Fruit fly (Drosophila melanogaster): Measurements from ENCODE around the gene CG14983.

Gene CG14983

DNA sequence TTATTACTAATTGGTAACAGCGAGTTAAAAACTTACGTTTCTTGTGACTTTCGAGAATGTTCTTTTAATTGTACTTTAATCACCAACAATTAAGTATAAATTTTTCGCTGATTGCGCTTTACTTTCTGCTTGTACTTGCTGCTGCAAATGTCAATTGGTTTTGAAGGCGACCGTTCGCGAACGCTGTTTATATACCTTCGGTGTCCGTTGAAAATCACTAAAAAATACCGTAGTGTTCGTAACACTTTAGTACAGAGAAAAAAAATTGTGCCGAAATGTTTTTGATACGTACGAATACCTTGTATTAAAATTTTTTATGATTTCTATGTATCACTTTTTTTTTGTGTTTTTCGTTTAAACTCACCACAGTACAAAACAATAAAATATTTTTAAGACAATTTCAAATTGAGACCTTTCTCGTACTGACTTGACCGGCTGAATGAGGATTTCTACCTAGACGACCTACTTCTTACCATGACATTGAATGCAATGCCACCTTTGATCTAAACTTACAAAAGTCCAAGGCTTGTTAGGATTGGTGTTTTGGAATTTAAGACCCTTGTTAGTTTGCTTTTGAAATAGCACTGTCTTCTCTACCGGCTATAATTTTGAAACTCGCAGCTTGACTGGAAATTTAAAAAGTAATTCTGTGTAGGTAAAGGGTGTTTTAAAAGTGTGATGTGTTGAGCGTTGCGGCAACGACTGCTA, 46.5 kb downstream of the CG14983 start, which contains the start of gene Ubi-p63E (continued):
- TF ChIP-seq CG33213 (GFP tag; optimal IDR thresholded peaks at IDR 0.05): peak; percentile 52
- peak; percentile 61 for TF ChIP-seq pnt (GFP tag; optimal IDR thresholded peaks at IDR 0.05)
- peak; percentile 62 for TF ChIP-seq gro (GFP tag; optimal IDR thresholded peaks at IDR 0.05)
- no peak for TF ChIP-seq Oaz (GFP tag; IDR thresholded peaks at IDR 0.05)
- peak; percentile 42 for TF ChIP-seq disco-r (GFP tag; optimal IDR thresholded peaks at IDR 0.05)
- no peak for TF ChIP-seq HLH3B (GFP tag; IDR thresholded peaks at IDR 0.05)
- no peak for TF ChIP-seq Rx (GFP tag; IDR thresholded peaks at IDR 0.05)
- peak; percentile 74 for TF ChIP-seq CG9727 (GFP tag; optimal IDR thresholded peaks at IDR 0.05)
- TF ChIP-seq CG1233 (GFP tag; optimal IDR thresholded peaks at IDR 0.05): peak; percentile 27
- TF ChIP-seq trh (GFP tag; optimal IDR thresholded peaks at IDR 0.05): no peak
- TF ChIP-seq Doc3 (GFP tag; IDR thresholded peaks at IDR 0.05; ENCODE audit: partially characterized antibody): no peak
- peak; percentile 9 for TF ChIP-seq CG7745 (tag; optimal IDR thresholded peaks at IDR 0.05)
- peak; percentile 39 for TF ChIP-seq nerfin-1 (tag; optimal IDR thresholded peaks at IDR 0.05)
- no peak for TF ChIP-seq CG10366 (GFP tag; IDR thresholded peaks at IDR 0.05)
- TF ChIP-seq ara (GFP tag; IDR thresholded peaks at IDR 0.05): no peak
- TF ChIP-seq nerfin-2 (GFP tag; IDR thresholded peaks at IDR 0.05; ENCODE audit: partially characterized antibody): no peak
- TF ChIP-seq Deaf1 (tag; optimal IDR thresholded peaks at IDR 0.05): no peak
- no peak for TF ChIP-seq CG11560 (tag; IDR thresholded peaks at IDR 0.05)
- TF ChIP-seq CG6689 (GFP tag; IDR thresholded peaks at IDR 0.05): no peak
- no peak for TF ChIP-seq CG4404 (GFP tag; IDR thresholded peaks at IDR 0.05)
- peak; percentile 61 for TF ChIP-seq CG12236 (GFP tag; optimal IDR thresholded peaks at IDR 0.05)
- peak; percentile 62 for TF ChIP-seq bcd (GFP tag; optimal IDR thresholded peaks at IDR 0.05)
- TF ChIP-seq CG34224 (GFP tag; IDR thresholded peaks at IDR 0.05; ENCODE audit: partially characterized antibody): no peak
- peak; percentile 50 for TF ChIP-seq CG10431 (GFP tag; optimal IDR thresholded peaks at IDR 0.05)
- peak; percentile 12 for TF ChIP-seq Bdp1 (GFP tag; optimal IDR thresholded peaks at IDR 0.05)
- TF ChIP-seq CG11093 (GFP tag; IDR thresholded peaks at IDR 0.05): 0 out of 3 replicates have a peak, but pooled peaks have one; percentile 24
- peak; percentile 73 for TF ChIP-seq ind (GFP tag; optimal IDR thresholded peaks at IDR 0.05)
- no peak for TF ChIP-seq CG3995 (GFP tag; optimal IDR thresholded peaks at IDR 0.05)
- TF ChIP-seq bigmax (GFP tag; optimal IDR thresholded peaks at IDR 0.05): peak; percentile 21
- no peak for TF ChIP-seq esg (GFP tag; conservative IDR thresholded peaks at IDR 0.05)
- peak; percentile 76 for TF ChIP-seq bab2 (GFP tag; optimal IDR thresholded peaks at IDR 0.05)
- no peak for TF ChIP-seq Ada2b (GFP tag; IDR thresholded peaks at IDR 0.05)
- TF ChIP-seq luna (GFP tag; optimal IDR thresholded peaks at IDR 0.05): peak; percentile 49
- TF ChIP-seq CG17385 (GFP tag; optimal IDR thresholded peaks at IDR 0.05): peak; percentile 49
- peak; percentile 85 for TF ChIP-seq abd-A (tag; optimal IDR thresholded peaks at IDR 0.05)
- no peak for TF ChIP-seq D19B (GFP tag; optimal IDR thresholded peaks at IDR 0.05)
- TF ChIP-seq CG10543 (GFP tag; optimal IDR thresholded peaks at IDR 0.05): peak; percentile 80
- TF ChIP-seq CG6765 (GFP tag; optimal IDR thresholded peaks at IDR 0.05): no peak
- no peak for TF ChIP-seq CG17186 (GFP tag; optimal IDR thresholded peaks at IDR 0.05)
- peak; percentile 30 for TF ChIP-seq CG18764 (GFP tag; optimal IDR thresholded peaks at IDR 0.05)
- peak; percentile 58 for TF ChIP-seq Usf (GFP tag; optimal IDR thresholded peaks at IDR 0.05)
- TF ChIP-seq Max (GFP tag; optimal IDR thresholded peaks at IDR 0.05): peak; percentile 29
- TF ChIP-seq YL-1 (GFP tag; optimal IDR thresholded peaks at IDR 0.05): peak; percentile 86
- peak; percentile 52 for TF ChIP-seq Chrac-16 (GFP tag; optimal IDR thresholded peaks at IDR 0.05)
- no peak for TF ChIP-seq odd (GFP tag; optimal IDR thresholded peaks at IDR 0.05)
- TF ChIP-seq CG3726 (GFP tag; IDR thresholded peaks at IDR 0.05): no peak
- peak; percentile 34 for TF ChIP-seq oc (tag; optimal IDR thresholded peaks at IDR 0.05)
- TF ChIP-seq CG7963 (GFP tag; IDR thresholded peaks at IDR 0.05; ENCODE audit: partially characterized antibody): no peak
- no peak for TF ChIP-seq gcm (GFP tag; optimal IDR thresholded peaks at IDR 0.05)
- TF ChIP-seq chinmo (GFP tag; IDR thresholded peaks at IDR 0.05; ENCODE audit: partially characterized antibody): no peak
